Fruit fly (Drosophila melanogaster): ENCODE data around the gene CtsL4.

The CtsL4 gene

dm6 chr2L:10356508-10356907 is at the start of gene CtsL4, which contains the start of gene ClpP (continued):
- TF ChIP-seq E2f2 (GFP tag; IDR thresholded peaks at IDR 0.05) (no peak), hkb (optimal IDR thresholded peaks at IDR 0.05) (no peak), hkb (GFP tag; IDR thresholded peaks at IDR 0.05) (0 out of 2 replicates have a peak, but pooled peaks have one; percentile 34), nerfin-1 (tag; optimal IDR thresholded peaks at IDR 0.05) (peak; percentile 56), CG11247 (GFP tag; IDR thresholded peaks at IDR 0.05) (no peak), Ptx1 (GFP tag; IDR thresholded peaks at IDR 0.05) (peak; percentile 60), sc (optimal IDR thresholded peaks at IDR 0.05) (no peak), sc (GFP tag; optimal IDR thresholded peaks at IDR 0.05) (peak; percentile 2), gcm (GFP tag; optimal IDR thresholded peaks at IDR 0.05) (no peak), pb (GFP tag; optimal IDR thresholded peaks at IDR 0.05) (no peak), org-1 (GFP tag; optimal IDR thresholded peaks at IDR 0.05) (no peak), CG9797 (GFP tag; optimal IDR thresholded peaks at IDR 0.05) (peak; percentile 1), CG4328 (GFP tag; optimal IDR thresholded peaks at IDR 0.05) (no peak), dm (GFP tag; optimal IDR thresholded peaks at IDR 0.05) (no peak), Scr (GFP tag; IDR thresholded peaks at IDR 0.05; ENCODE audit: partially characterized antibody) (0 out of 2 replicates have a peak, but pooled peaks have one; percentile 23), CG13894 (tag; optimal IDR thresholded peaks at IDR 0.05) (no peak), wor (GFP tag; IDR thresholded peaks at IDR 0.05) (no peak), nom (GFP tag; optimal IDR thresholded peaks at IDR 0.05) (no peak), CG10959 (GFP tag; IDR thresholded peaks at IDR 0.05) (no peak), fd102C (GFP tag; optimal IDR thresholded peaks at IDR 0.05) (no peak), CG10366 (GFP tag; IDR thresholded peaks at IDR 0.05) (peak; percentile 38; the same call in 1 of the 2 replicates), CG12071 (GFP tag; optimal IDR thresholded peaks at IDR 0.05) (no peak), gsb-n (tag; optimal IDR thresholded peaks at IDR 0.05) (no peak), CG14441 (GFP tag; IDR thresholded peaks at IDR 0.05) (no peak), Elba2 (GFP tag; optimal IDR thresholded peaks at IDR 0.05) (peak; percentile 59), CG32772 (GFP tag; IDR thresholded peaks at IDR 0.05) (no peak), CG8388 (GFP tag; optimal IDR thresholded peaks at IDR 0.05) (peak; percentile 68), zen2 (GFP tag; IDR thresholded peaks at IDR 0.05; ENCODE audit: partially characterized antibody) (no peak), CG1792 (GFP tag; optimal IDR thresholded peaks at IDR 0.05) (no peak), Dad (GFP tag; optimal IDR thresholded peaks at IDR 0.05) (no peak), E2f1 (GFP tag; IDR thresholded peaks at IDR 0.05) (no peak), row (GFP tag; IDR thresholded peaks at IDR 0.05) (peak; percentile 86), yki (optimal IDR thresholded peaks at IDR 0.05) (no peak), MESR4 (GFP tag; optimal IDR thresholded peaks at IDR 0.05) (no peak), grau (tag; optimal IDR thresholded peaks at IDR 0.05) (peak; percentile 60), Sry-β (GFP tag; optimal IDR thresholded peaks at IDR 0.05) (peak; percentile 21), vnd (GFP tag; IDR thresholded peaks at IDR 0.05; ENCODE audit: partially characterized antibody) (no peak), CG1233 (GFP tag; optimal IDR thresholded peaks at IDR 0.05) (no peak), CG2875 (GFP tag; optimal IDR thresholded peaks at IDR 0.05) (peak; percentile 20), h (optimal IDR thresholded peaks at IDR 0.05) (no peak), lov (optimal IDR thresholded peaks at IDR 0.05) (no peak), lov (GFP tag; IDR thresholded peaks at IDR 0.05) (0 out of 3 replicates have a peak, but pooled peaks have one; percentile 9), CG12236 (GFP tag; optimal IDR thresholded peaks at IDR 0.05) (no peak), CG7786 (GFP tag; optimal IDR thresholded peaks at IDR 0.05) (peak; percentile 11), B-H2 (GFP tag; optimal IDR thresholded peaks at IDR 0.05) (peak; percentile 55), jumu (GFP tag; optimal IDR thresholded peaks at IDR 0.05) (no peak), lbe (GFP tag; optimal IDR thresholded peaks at IDR 0.05) (no peak), unpg (GFP tag; optimal IDR thresholded peaks at IDR 0.05) (no peak), CG7987 (GFP tag; optimal IDR thresholded peaks at IDR 0.05) (no peak), CG11398 (GFP tag; optimal IDR thresholded peaks at IDR 0.05) (no peak), CG14050 (GFP tag; IDR thresholded peaks at IDR 0.05) (no peak), peb (GFP tag; IDR thresholded peaks at IDR 0.05) (no peak), CG9437 (GFP tag; optimal IDR thresholded peaks at IDR 0.05) (peak; percentile 36)
